Worm (Caenorhabditis elegans) whole organism, late embryonic: Measurements from ENCODE around the gene F21D5.7.

Experiments used
- C08G9.2 ChIP-seq: sonication (generic microtip); optimal IDR thresholded peaks from 2 replicates; lab custom pipeline; 2016; ENCODE audit warnings: mild to moderate bottlenecking, missing genetic modification characterization, moderate library complexity, missing compliant biosample characterization
- C38D4.7 ChIP-seq: fragments of 200-800 bp; sonication (Bioruptor generic); optimal IDR thresholded peaks from 2 replicates; lab custom pipeline; 2018; ENCODE audit warnings: mild to moderate bottlenecking, missing genetic modification characterization, moderate library complexity, missing compliant biosample characterization
- F13H6.1 ChIP-seq: sonication (generic microtip); optimal IDR thresholded peaks from 2 replicates; lab custom pipeline; 2016; ENCODE audit warnings: missing genetic modification characterization, missing compliant biosample characterization
- T23F11.4 ChIP-seq: fragments of 200-800 bp; sonication (Bioruptor generic); optimal IDR thresholded peaks from 2 replicates; lab custom pipeline; 2018; ENCODE audit warnings: mild to moderate bottlenecking, missing genetic modification characterization, missing compliant biosample characterization
- ama-1 ChIP-seq: fragments of 150-350 bp; optimal IDR thresholded peaks from 2 replicates; lab custom pipeline; 2014
- ceh-14 ChIP-seq: sonication (generic microtip); optimal IDR thresholded peaks from 2 replicates; lab custom pipeline; 2016; ENCODE audit warnings: missing genotype, missing genetic modification characterization, missing compliant biosample characterization
- ceh-22 ChIP-seq: sonication (generic microtip); optimal IDR thresholded peaks from 2 replicates; lab custom pipeline; 2017; ENCODE audit warnings: missing biosample characterization, missing genetic modification characterization
- ceh-31 ChIP-seq: sonication (generic microtip); optimal IDR thresholded peaks from 2 replicates; lab custom pipeline; 2016; ENCODE audit warnings: missing genetic modification characterization, missing compliant biosample characterization
- ceh-45 ChIP-seq: fragments of 200-800 bp; sonication (Bioruptor generic); IDR thresholded peaks from 2 replicates; pipeline ENCODE4 v1.3.6; 2022; ENCODE audit warnings: missing genetic modification reagents, missing genetic modification characterization, missing compliant biosample characterization
- ceh-48 ChIP-seq: sonication (generic microtip); optimal IDR thresholded peaks from 2 replicates; lab custom pipeline; 2016; ENCODE audit warnings: missing genetic modification characterization, inconsistent platforms, missing compliant biosample characterization
- ceh-9 ChIP-seq: sonication (generic microtip); optimal IDR thresholded peaks from 2 replicates; lab custom pipeline; 2016; ENCODE audit warnings: mild to moderate bottlenecking, missing genetic modification characterization, inconsistent platforms, missing compliant biosample characterization
- che-1 ChIP-seq: sonication (generic microtip); optimal IDR thresholded peaks from 2 replicates; lab custom pipeline; 2016; ENCODE audit warnings: mild to moderate bottlenecking, missing genetic modification characterization, missing compliant biosample characterization
- elt-2 ChIP-seq: sonication (generic microtip); optimal IDR thresholded peaks from 2 replicates; lab custom pipeline; 2016; ENCODE audit warnings: missing genetic modification reagents, missing genetic modification characterization, missing compliant biosample characterization
- ets-4 ChIP-seq: sonication (generic microtip); optimal IDR thresholded peaks from 2 replicates; lab custom pipeline; 2016; ENCODE audit warnings: missing genetic modification characterization, missing compliant biosample characterization
- fkh-6 ChIP-seq: sonication (generic microtip); optimal IDR thresholded peaks from 2 replicates; lab custom pipeline; 2016; ENCODE audit warnings: missing genetic modification characterization, missing compliant biosample characterization
- hlh-30 ChIP-seq: sonication (generic microtip); optimal IDR thresholded peaks from 2 replicates; lab custom pipeline; 2017; ENCODE audit warnings: antibody characterized with exemption, missing genetic modification characterization, missing compliant biosample characterization; ENCODE audit not compliant: insufficient read depth
- hlh-8 ChIP-seq: sonication (generic microtip); optimal IDR thresholded peaks from 2 replicates; lab custom pipeline; 2016; ENCODE audit warnings: missing genotype, missing genetic modification characterization, missing compliant biosample characterization
- nfya-1 ChIP-seq: sonication (generic microtip); optimal IDR thresholded peaks from 2 replicates; lab custom pipeline; 2017; ENCODE audit warnings: missing genetic modification characterization, mild to moderate bottlenecking, missing compliant biosample characterization, antibody characterized with exemption, moderate library complexity
- nhr-11 ChIP-seq: fragments of 150-350 bp; optimal IDR thresholded peaks from 2 replicates; lab custom pipeline; 2014; ENCODE audit warnings: missing biosample characterization, missing genetic modification characterization
- nhr-232 ChIP-seq: sonication (generic microtip); optimal IDR thresholded peaks from 2 replicates; lab custom pipeline; 2016; ENCODE audit warnings: missing genetic modification characterization, missing compliant biosample characterization
- npax-4 ChIP-seq: sonication (generic microtip); optimal IDR thresholded peaks from 2 replicates; lab custom pipeline; 2016; ENCODE audit warnings: missing genetic modification characterization, missing compliant biosample characterization
- pat-9 ChIP-seq: fragments of 200-800 bp; sonication (Bioruptor generic); optimal IDR thresholded peaks from 2 replicates; lab custom pipeline; 2018; ENCODE audit warnings: mild to moderate bottlenecking, missing genetic modification characterization, moderate library complexity, missing compliant biosample characterization
- pha-4 ChIP-seq: fragments of 150-350 bp; optimal IDR thresholded peaks from 2 replicates; lab custom pipeline; 2018; ENCODE audit warnings: missing biosample characterization, missing genetic modification reagents, missing genetic modification characterization
- pqm-1 ChIP-seq: sonication (generic microtip); optimal IDR thresholded peaks from 2 replicates; lab custom pipeline; 2016; ENCODE audit warnings: missing genetic modification characterization, missing compliant biosample characterization
- rnt-1 ChIP-seq: sonication (generic microtip); optimal IDR thresholded peaks from 2 replicates; lab custom pipeline; 2016; ENCODE audit warnings: missing genetic modification characterization, missing compliant biosample characterization
- sdc-2 ChIP-seq: sonication (generic microtip); optimal IDR thresholded peaks from 2 replicates; lab custom pipeline; 2016; ENCODE audit warnings: missing genotype, missing genetic modification characterization, missing compliant biosample characterization
- sox-2 ChIP-seq: fragments of 200-800 bp; sonication (Bioruptor generic); IDR thresholded peaks from 2 replicates; pipeline ENCODE4 v1.3.6; 2022; ENCODE audit warnings: missing genetic modification reagents, missing genetic modification characterization, missing compliant biosample characterization
- sox-4 ChIP-seq: sonication (generic microtip); optimal IDR thresholded peaks from 2 replicates; lab custom pipeline; 2017; ENCODE audit warnings: mild to moderate bottlenecking, missing genetic modification characterization, inconsistent platforms, missing compliant biosample characterization
- tbx-2 ChIP-seq: sonication (generic microtip); optimal IDR thresholded peaks from 2 replicates; lab custom pipeline; 2016; ENCODE audit warnings: missing genetic modification characterization, missing compliant biosample characterization
- tbx-7 ChIP-seq: sonication (generic microtip); optimal IDR thresholded peaks from 2 replicates; lab custom pipeline; 2016; ENCODE audit warnings: missing genotype, missing genetic modification characterization, missing compliant biosample characterization
- ttx-3 ChIP-seq: sonication (generic microtip); optimal IDR thresholded peaks from 2 replicates; lab custom pipeline; 2016; ENCODE audit warnings: missing genetic modification reagents, missing genetic modification characterization, missing compliant biosample characterization
- unc-86 ChIP-seq: sonication (generic microtip); optimal IDR thresholded peaks from 2 replicates; lab custom pipeline; 2016; ENCODE audit warnings: missing genetic modification characterization, missing compliant biosample characterization
- zip-5 ChIP-seq: sonication (generic microtip); optimal IDR thresholded peaks from 2 replicates; lab custom pipeline; 2016; ENCODE audit warnings: missing genetic modification characterization, missing compliant biosample characterization
- ztf-16 ChIP-seq: sonication (generic microtip); optimal IDR thresholded peaks from 2 replicates; lab custom pipeline; 2017; ENCODE audit warnings: missing genetic modification characterization, missing compliant biosample characterization

The F21D5.7 gene

DNA sequence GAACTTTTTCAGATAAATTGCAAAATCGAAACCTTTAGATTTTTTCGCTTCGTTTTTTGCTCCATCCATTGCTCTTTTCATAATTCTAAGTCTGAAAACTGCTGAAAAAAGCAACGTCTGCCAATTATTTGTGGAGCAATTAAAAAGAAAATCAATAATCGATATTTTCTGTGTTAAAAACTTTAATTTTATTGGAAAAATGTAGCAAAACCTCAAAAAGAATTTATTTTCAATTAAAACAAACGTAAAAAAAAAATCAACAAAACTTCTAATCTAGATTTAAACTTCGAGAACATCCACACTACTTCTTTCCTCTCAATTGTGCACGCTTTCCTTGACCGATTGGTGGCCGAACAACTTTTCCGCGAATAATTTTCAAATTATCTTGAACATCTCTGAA is 4.2 kb downstream of the F21D5.7 start, which contains the start of gene F21D5.5:
Gene F21D5.5, minus strand, starts transcription at position 101 of the 400 bp plus-strand sequence.
- no peak for TF ChIP-seq hlh-30
- TF ChIP-seq rnt-1: no peak
- TF ChIP-seq ceh-45 (GFP tag; lab: Robert Waterston, UW): no peak
- no peak for TF ChIP-seq C38D4.7 (GFP tag; lab: Kevin White, UChicago)
- TF ChIP-seq F13H6.1: no peak
- TF ChIP-seq ceh-14: no peak
- no peak for TF ChIP-seq nhr-232
- TF ChIP-seq ztf-16 (tag; lab: Kevin White, UChicago): no peak
- no peak for TF ChIP-seq zip-5 (tag; lab: Kevin White, UChicago)
- TF ChIP-seq elt-2: no peak
- no peak for TF ChIP-seq ceh-9 (tag; lab: Kevin White, UChicago)

DNA sequence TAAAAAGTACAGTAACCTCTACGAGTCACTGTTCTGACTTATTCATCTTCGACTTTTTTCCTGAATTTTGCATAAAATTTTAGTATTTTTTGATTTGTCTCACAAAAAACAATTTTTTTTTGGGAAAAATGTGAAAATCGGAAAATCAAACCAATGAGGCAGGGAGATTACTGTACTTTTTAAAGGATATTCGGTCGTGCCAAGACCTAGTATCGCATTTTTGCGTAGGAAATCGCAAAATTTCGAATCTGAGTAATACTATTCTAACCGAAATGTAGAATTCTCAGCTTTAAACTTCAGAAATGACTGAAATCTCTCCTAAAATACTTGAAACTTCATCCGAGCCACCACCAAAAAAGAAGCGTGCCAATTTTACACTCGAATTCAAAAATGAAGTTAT is 5.7 kb downstream of the F21D5.7 start, which contains the start of gene F21D5.4:
Gene F21D5.4, plus strand, starts transcription at position 301 of the 400 bp plus-strand sequence.
- TF ChIP-seq tbx-7 (tag; lab: Kevin White, UChicago): no peak
- no peak for TF ChIP-seq sox-4 (tag; lab: Kevin White, UChicago)
- no peak for TF ChIP-seq nhr-11 (tag; lab: Kevin White, UChicago)
- no peak for TF ChIP-seq ceh-14
- TF ChIP-seq ceh-22: no peak
- no peak for TF ChIP-seq hlh-8 (tag; lab: Kevin White, UChicago)

DNA sequence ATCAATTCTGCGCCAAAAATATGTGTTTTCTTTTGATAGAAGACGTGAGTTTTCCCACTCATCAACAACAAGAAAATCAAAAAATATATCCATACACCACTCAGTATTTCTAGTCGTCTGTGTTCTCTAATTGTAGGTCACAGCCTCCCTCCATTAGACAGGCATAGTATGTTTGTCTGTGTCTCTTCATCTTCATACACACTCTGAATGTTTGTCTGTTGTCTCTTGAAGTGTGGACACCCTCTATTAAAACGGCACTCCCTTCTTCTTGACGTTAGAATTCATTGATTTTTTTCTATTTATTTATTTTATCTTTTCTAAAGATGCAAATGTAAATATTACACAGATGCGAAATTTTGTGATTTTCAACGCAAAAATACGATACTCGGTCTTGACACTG is 6.2 kb downstream of the F21D5.7 start:
- TF ChIP-seq pqm-1 (tag; lab: Kevin White, UChicago) (no peak), ztf-16 (tag; lab: Kevin White, UChicago) (no peak), ceh-22 (no peak), che-1 (tag; lab: Kevin White, UChicago) (no peak), ceh-48 (peak; percentile 31), nfya-1 (tag; lab: Kevin White, UChicago) (peak; percentile 66)
- TF ChIP-seq, all 69 proteins: peak for 2

DNA sequence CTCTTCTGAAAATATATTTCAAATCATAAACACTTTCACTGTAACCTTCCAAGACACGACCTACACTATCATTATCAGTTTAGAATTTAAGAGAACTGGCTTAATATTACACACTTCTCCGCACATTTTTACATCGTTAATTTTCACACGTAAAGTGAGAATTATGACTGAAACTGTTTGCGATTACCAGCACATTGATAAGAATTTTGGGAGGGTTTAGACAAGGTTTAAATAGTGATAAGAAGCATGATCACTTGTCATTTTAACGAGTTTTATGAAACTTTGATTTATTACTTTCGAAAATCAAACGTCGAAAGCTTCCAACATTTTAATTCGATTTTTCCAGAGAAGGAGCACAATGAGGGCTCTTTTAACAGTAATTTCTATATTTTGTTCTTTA is 13.0 kb downstream of the F21D5.7 start, which contains the start of gene F21D5.3:
Gene F21D5.3, plus strand, starts transcription at position 347 of the 400 bp plus-strand sequence.
- TF ChIP-seq sox-2 (GFP tag; lab: Robert Waterston, UW): no peak
- peak; percentile 55 for TF ChIP-seq elt-2
- no peak for TF ChIP-seq F13H6.1

DNA sequence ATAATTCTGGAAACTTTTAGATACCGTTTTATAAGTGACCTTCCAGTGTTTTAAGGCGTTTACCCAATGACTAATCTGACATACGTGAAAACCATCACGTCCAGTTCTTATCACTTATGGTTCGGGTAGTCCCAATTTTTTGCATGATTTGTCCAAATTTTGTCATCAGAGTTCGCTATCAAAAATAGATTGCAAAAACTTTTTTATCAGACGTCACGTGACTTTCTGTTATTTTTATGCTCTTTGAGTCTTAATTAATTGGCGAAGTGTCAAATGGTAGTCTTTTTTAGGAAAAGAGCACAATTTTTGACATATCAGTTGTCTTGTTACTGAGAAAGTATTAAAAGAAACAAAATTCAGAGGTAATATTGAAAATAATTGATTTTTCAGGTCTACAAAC is 13.9 kb downstream of the F21D5.7 start:
- TF ChIP-seq C08G9.2 (tag; lab: Kevin White, UChicago) (no peak), hlh-30 (peak; percentile 56), sdc-2 (no peak), tbx-7 (tag; lab: Kevin White, UChicago) (no peak), ttx-3 (tag; lab: Kevin White, UChicago) (no peak)

DNA sequence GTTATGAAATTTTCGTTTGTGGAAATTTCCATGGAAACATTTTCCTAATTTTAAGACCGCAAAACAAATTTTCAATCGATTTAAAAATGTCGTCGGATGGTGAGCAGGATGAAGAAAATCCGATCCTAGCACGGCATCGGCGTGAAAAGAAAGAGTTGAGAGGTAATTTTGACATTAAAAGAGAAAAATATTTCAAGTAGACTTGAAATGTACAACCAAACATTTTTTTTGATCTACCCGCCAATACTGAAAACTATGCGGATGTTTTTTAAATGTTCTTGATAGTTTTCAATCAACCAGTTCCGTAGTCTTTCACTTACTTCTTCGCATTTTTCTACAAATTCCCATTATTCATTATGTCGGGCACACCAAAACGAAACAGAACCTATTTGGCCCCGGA is 15.4 kb downstream of the F21D5.7 start, which contains the start of gene otub-3:
Gene otub-3, plus strand, starts transcription at position 56 of the 400 bp plus-strand sequence.
- TF ChIP-seq fkh-6 (no peak), T23F11.4 (GFP tag; lab: Kevin White, UChicago) (no peak), hlh-30 (no peak), tbx-2 (tag; lab: Kevin White, UChicago) (no peak), ceh-9 (tag; lab: Kevin White, UChicago) (no peak), ceh-31 (no peak)

DNA sequence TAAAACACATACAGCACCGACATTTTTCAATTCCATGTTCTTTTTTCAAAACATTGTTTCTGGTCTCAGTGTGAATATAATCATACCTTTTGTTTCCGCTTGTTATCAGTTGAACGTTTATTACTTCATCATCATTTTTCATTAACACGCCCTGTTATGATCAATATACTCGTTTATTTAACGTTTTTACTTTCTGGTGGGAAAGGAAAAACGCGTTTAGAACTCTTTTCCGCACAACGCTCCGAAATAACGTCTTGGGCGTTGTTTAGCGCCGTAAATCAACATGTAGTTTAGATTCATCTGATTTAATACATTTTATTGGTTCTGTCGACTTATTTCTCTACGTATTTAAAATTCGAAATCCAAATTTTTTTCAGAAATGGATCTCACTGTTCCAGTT is 18.2 kb downstream of the F21D5.7 start, which contains the start of gene pgm-3:
Gene pgm-3, plus strand, starts transcription at position 378 of the 400 bp plus-strand sequence.
- TF ChIP-seq pha-4 (tag; lab: Kevin White, UChicago) (no peak), rnt-1 (no peak), F13H6.1 (no peak), ets-4 (tag; lab: Kevin White, UChicago) (no peak), ama-1 (no peak), npax-4 (tag; lab: Kevin White, UChicago) (no peak), C08G9.2 (tag; lab: Kevin White, UChicago) (no peak), pat-9 (tag; lab: Kevin White, UChicago) (no peak), tbx-2 (tag; lab: Kevin White, UChicago) (no peak), unc-86 (tag; lab: Kevin White, UChicago) (no peak), zip-5 (tag; lab: Kevin White, UChicago) (no peak), sox-2 (GFP tag; lab: Robert Waterston, UW) (no peak), ttx-3 (tag; lab: Kevin White, UChicago) (no peak)
